Worm (Caenorhabditis elegans): ENCODE measurements around the gene ceh-58.

- TF ChIP-seq flt-1 (GFP tag; IDR thresholded peaks at IDR 0.05) = no peak
- TF ChIP-seq ztf-29 (GFP tag; IDR thresholded peaks at IDR 0.05) = no peak
- TF ChIP-seq klf-2 (GFP tag; conservative IDR thresholded peaks at IDR 0.05) = no peak
- no peak for TF ChIP-seq tab-1 (GFP tag; IDR thresholded peaks at IDR 0.05)
- TF ChIP-seq med-1 (GFP tag; optimal IDR thresholded peaks at IDR 0.05; ENCODE audit: insufficient read depth) = no peak
- no peak for TF ChIP-seq ztf-23 (GFP tag; IDR thresholded peaks at IDR 0.05)
- TF ChIP-seq T22C8.4 (GFP tag; IDR thresholded peaks at IDR 0.05) = no peak
- no peak for TF ChIP-seq ref-1 (GFP tag; conservative IDR thresholded peaks at IDR 0.05)
- TF ChIP-seq cog-1 (tag; optimal IDR thresholded peaks at IDR 0.05) = no peak
Observed at ce11 chrII:10379546-10379945, 10.1 kb upstream of the ceh-58 start.
